Worm (Caenorhabditis elegans) whole organism, L4 larva: ENCODE measurements around the gene ZK892.4.
A peak's percentile ranks its signal among the peaks of the same experiment; 100 is the strongest.

ENCODE experiments used
- F10B5.3 ChIP-seq: sonication (generic microtip); optimal IDR thresholded peaks from 2 replicates; lab custom pipeline; 2016; ENCODE audit warnings: mild to moderate bottlenecking, missing genetic modification characterization, missing compliant biosample characterization
- F37D6.2 ChIP-seq: sonication (generic microtip); optimal IDR thresholded peaks from 2 replicates; lab custom pipeline; 2016; ENCODE audit warnings: mild to moderate bottlenecking, missing genetic modification characterization, missing compliant biosample characterization
- F49E8.2 ChIP-seq: sonication (generic microtip); optimal IDR thresholded peaks from 2 replicates; lab custom pipeline; 2016; ENCODE audit warnings: missing compliant biosample characterization, mild to moderate bottlenecking, missing genetic modification characterization, borderline replicate concordance
- R02D3.7 ChIP-seq: fragments of 150-350 bp; sonication (generic microtip); optimal IDR thresholded peaks from 3 replicates; lab custom pipeline; 2014; ENCODE audit warnings: missing biosample characterization, missing genetic modification characterization
- Y5F2A.4 ChIP-seq: fragments of 200-800 bp; sonication (Bioruptor generic); optimal IDR thresholded peaks from 2 replicates; lab custom pipeline; 2018; ENCODE audit warnings: mild to moderate bottlenecking, missing genetic modification characterization, missing compliant biosample characterization
- ZK337.2 ChIP-seq: fragments of 200-800 bp; sonication (Bioruptor generic); IDR thresholded peaks from 2 replicates; pipeline ENCODE4 v1.3.6; 2022; ENCODE audit warnings: missing genetic modification reagents, missing genetic modification characterization, missing compliant biosample characterization
- aha-1 ChIP-seq: fragments of 150-350 bp; peaks from one replicate; lab custom pipeline; 2014; ENCODE audit warnings: missing biosample characterization, missing genetic modification characterization
- aly-2 ChIP-seq: sonication (generic microtip); optimal IDR thresholded peaks from 2 replicates; lab custom pipeline; 2018; ENCODE audit warnings: missing biosample characterization, missing genetic modification characterization
- ama-1 ChIP-seq: fragments of 150-350 bp; optimal IDR thresholded peaks from 2 replicates; lab custom pipeline; 2014; ENCODE audit warnings: inconsistent platforms, mixed read lengths
- arid-1 ChIP-seq: fragments of 200-800 bp; sonication (Bioruptor generic); conservative IDR thresholded peaks from 2 replicates; pipeline ENCODE4 v1.3.6; 2022; ENCODE audit warnings: missing genetic modification reagents, missing genetic modification characterization, missing compliant biosample characterization
- ceh-20 ChIP-seq: fragments of 200-800 bp; sonication (Bioruptor generic); IDR thresholded peaks from 2 replicates; pipeline ENCODE4 v1.3.6; 2022; ENCODE audit warnings: missing genetic modification reagents, missing genetic modification characterization, missing compliant biosample characterization
- dmd-6 ChIP-seq: fragments of 200-800 bp; sonication (Bioruptor generic); IDR thresholded peaks from 2 replicates; pipeline ENCODE4 v1.3.6; 2022; ENCODE audit warnings: missing genetic modification reagents, missing genetic modification characterization, missing compliant biosample characterization
- dve-1 ChIP-seq: sonication (generic microtip); optimal IDR thresholded peaks from 2 replicates; lab custom pipeline; 2017; ENCODE audit warnings: antibody characterized with exemption, mild to moderate bottlenecking, missing genetic modification characterization, missing compliant biosample characterization; ENCODE audit not compliant: insufficient read depth
- hif-1 ChIP-seq, 2 experiments: sonication (generic microtip); optimal IDR thresholded peaks; 2 replicates each; lab custom pipeline; 2016 to 2017; ENCODE audit warnings: missing compliant biosample characterization in 2 of 2, missing genetic modification characterization in 2 of 2, missing genetic modification reagents in 2 of 2, missing genotype in 2 of 2, mild to moderate bottlenecking in 1 of 2
- lsy-2 ChIP-seq, 2 experiments: fragments of 150-350 bp in 1 of 2; sonication (generic microtip) in 1 of 2; optimal IDR thresholded peaks; 2 replicates each; lab custom pipeline; 2014 to 2017; ENCODE audit warnings: missing biosample characterization in 2 of 2, missing genetic modification characterization in 2 of 2
- mdt-29 ChIP-seq: fragments of 200-800 bp; sonication (Bioruptor generic); IDR thresholded peaks from 2 replicates; pipeline ENCODE4 v1.3.6; 2022; ENCODE audit warnings: missing genetic modification reagents, missing genetic modification characterization, missing compliant biosample characterization
- mes-2 ChIP-seq: sonication (generic microtip); optimal IDR thresholded peaks from 2 replicates; lab custom pipeline; 2016; ENCODE audit warnings: missing genotype, mild to moderate bottlenecking, missing genetic modification characterization, missing compliant biosample characterization; ENCODE audit not compliant: poor library complexity, severe bottlenecking
- nhr-11 ChIP-seq: fragments of 150-350 bp; optimal IDR thresholded peaks from 2 replicates; lab custom pipeline; 2014; ENCODE audit warnings: missing biosample characterization, missing genetic modification characterization
- nhr-237 ChIP-seq: sonication (generic microtip); optimal IDR thresholded peaks from 2 replicates; lab custom pipeline; 2017; ENCODE audit warnings: missing biosample characterization, missing genetic modification characterization
- nhr-42 ChIP-seq: fragments of 200-800 bp; sonication (Bioruptor generic); IDR thresholded peaks from 2 replicates; pipeline ENCODE4 v1.3.6; 2022; ENCODE audit warnings: missing genetic modification characterization, missing compliant biosample characterization
- nhr-48 ChIP-seq: sonication (generic microtip); optimal IDR thresholded peaks from 2 replicates; lab custom pipeline; 2016; ENCODE audit warnings: mild to moderate bottlenecking, missing genetic modification characterization, missing compliant biosample characterization
- nhr-6 ChIP-seq: fragments of 150-350 bp; optimal IDR thresholded peaks from 2 replicates; lab custom pipeline; 2014; ENCODE audit warnings: missing biosample characterization, missing genetic modification characterization
- php-3 ChIP-seq: fragments of 200-800 bp; sonication (Bioruptor generic); IDR thresholded peaks from 2 replicates; pipeline ENCODE4 v1.3.6; 2022; ENCODE audit warnings: missing genetic modification reagents, missing genetic modification characterization, missing compliant biosample characterization
- sdz-12 ChIP-seq: fragments of 200-800 bp; sonication (Bioruptor generic); optimal IDR thresholded peaks from 2 replicates; lab custom pipeline; 2018; ENCODE audit warnings: mild to moderate bottlenecking, missing genetic modification characterization, missing compliant biosample characterization
- spr-1 ChIP-seq: sonication (generic microtip); optimal IDR thresholded peaks from 2 replicates; lab custom pipeline; 2016; ENCODE audit warnings: mild to moderate bottlenecking, missing genetic modification characterization, missing compliant biosample characterization
- tra-1 ChIP-seq: fragments of 200-800 bp; sonication (Bioruptor generic); IDR thresholded peaks from 2 replicates; pipeline ENCODE4 v1.3.6; 2022; ENCODE audit warnings: missing genetic modification reagents, missing genetic modification characterization, missing compliant biosample characterization
- vab-7 ChIP-seq: fragments of 200-800 bp; sonication (Bioruptor generic); IDR thresholded peaks from 2 replicates; pipeline ENCODE4 v1.3.6; 2022; ENCODE audit warnings: missing genetic modification reagents, missing genetic modification characterization, missing compliant biosample characterization
- zfp-2 ChIP-seq: sonication (generic microtip); optimal IDR thresholded peaks from 2 replicates; lab custom pipeline; 2016; ENCODE audit warnings: mild to moderate bottlenecking, missing genetic modification characterization, missing compliant biosample characterization
- ztf-7 ChIP-seq: fragments of 150-350 bp; optimal IDR thresholded peaks from 2 replicates; lab custom pipeline; 2014; ENCODE audit warnings: missing biosample characterization, missing genetic modification characterization

Gene ZK892.4

DNA sequence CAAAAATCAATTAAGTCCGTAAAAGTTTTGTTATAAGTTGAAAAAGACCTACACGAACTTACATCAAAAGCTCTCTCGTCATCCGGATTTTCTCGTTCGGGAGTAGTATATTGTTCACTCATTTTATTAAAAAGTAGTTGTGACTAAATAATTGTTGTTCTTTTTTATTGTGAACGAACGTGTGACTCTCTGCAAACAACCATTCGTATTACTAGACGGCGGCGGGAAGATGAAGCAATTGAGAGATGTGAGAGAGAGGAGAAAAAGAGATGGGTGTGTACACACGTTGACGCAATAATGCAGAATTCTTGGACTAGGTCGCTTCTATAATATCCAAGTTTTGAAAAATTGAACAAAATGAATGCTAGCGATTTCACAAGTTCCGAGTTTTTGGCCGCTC, 38.6 kb downstream of the ZK892.4 start, which contains the start of the genes F52H3.11 and bath-38 (continued):
- no peak for TF ChIP-seq ZK337.2 (GFP tag; lab: Robert Waterston, UW)

DNA sequence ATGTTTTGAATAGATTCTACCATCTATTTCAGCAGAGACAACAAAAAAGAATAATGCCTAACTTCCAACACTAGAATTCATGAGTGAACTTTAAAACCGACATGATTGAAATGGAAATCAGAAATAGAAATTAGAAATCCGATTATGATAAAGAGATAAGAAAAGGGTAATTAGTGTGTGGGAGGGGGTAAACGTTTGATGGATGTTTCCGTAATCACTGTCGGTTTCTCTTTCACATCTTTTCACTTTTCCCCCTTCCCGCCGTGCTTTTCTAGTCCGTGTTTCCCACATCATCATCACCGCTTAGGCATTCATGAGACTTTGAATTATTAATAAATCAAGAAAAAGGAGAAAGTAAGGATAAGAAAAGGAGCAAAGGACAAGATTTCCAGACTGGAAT, 39.3 kb downstream of the ZK892.4 start:
- no peak for TF ChIP-seq F10B5.3
- TF ChIP-seq ZK337.2 (GFP tag; lab: Robert Waterston, UW): no peak
- no peak for TF ChIP-seq php-3 (GFP tag; lab: Robert Waterston, UW)
- no peak for TF ChIP-seq dmd-6 (GFP tag; lab: Robert Waterston, UW)
- no peak for TF ChIP-seq nhr-42 (GFP tag; lab: Robert Waterston, UW)
- no peak for TF ChIP-seq lsy-2 (tag; optimal IDR thresholded peaks at IDR 0.05; lab: Kevin White, UChicago)
- no peak for TF ChIP-seq F49E8.2 (tag; lab: Kevin White, UChicago)
- no peak for TF ChIP-seq tra-1 (GFP tag; lab: Robert Waterston, UW)
- no peak for TF ChIP-seq F37D6.2 (tag; lab: Kevin White, UChicago)
- no peak for TF ChIP-seq ceh-20 (GFP tag; lab: Robert Waterston, UW)
- no peak for TF ChIP-seq dve-1 (tag; lab: Kevin White, UChicago)
- no peak for TF ChIP-seq mes-2 (tag; lab: Kevin White, UChicago)
- no peak for TF ChIP-seq Y5F2A.4

DNA sequence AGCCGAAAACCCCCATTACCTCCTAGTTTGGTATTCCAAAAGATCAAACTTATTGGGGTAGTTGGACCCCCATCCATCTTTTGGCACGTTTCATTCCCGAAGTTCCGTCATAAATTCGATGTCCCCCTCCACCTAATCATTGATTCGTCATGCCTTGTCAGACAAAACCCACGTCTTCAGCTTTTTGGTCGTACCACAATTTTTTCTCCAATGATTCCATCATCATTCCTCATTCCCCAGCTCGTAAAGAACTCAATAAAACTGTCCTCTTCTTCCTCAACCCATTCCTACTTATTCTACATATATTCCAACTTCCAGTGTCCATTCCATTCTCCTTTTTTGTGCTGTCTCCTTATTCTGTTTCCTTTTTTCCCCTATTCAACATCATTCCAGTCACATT, 42.2 kb downstream of the ZK892.4 start, which contains the start of gene flp-4:
Gene flp-4, plus strand, starts transcription at position 301 of the 400 bp plus-strand sequence.
- no peak for TF ChIP-seq ztf-7
- TF ChIP-seq nhr-11: no peak
- no peak for TF ChIP-seq nhr-6 (tag; lab: Kevin White, UChicago)
- no peak for TF ChIP-seq sdz-12
- no peak for TF ChIP-seq aha-1 (tag; lab: Kevin White, UChicago)
- no peak for TF ChIP-seq ama-1 (lab: Kevin White, UChicago)
- TF ChIP-seq nhr-48 (tag; lab: Kevin White, UChicago): no peak
- TF ChIP-seq aly-2 (tag; lab: Kevin White, UChicago): no peak
- TF ChIP-seq nhr-42 (GFP tag; lab: Robert Waterston, UW): no peak
- no peak for TF ChIP-seq R02D3.7
- TF ChIP-seq, all 104 proteins: peak for 0

DNA sequence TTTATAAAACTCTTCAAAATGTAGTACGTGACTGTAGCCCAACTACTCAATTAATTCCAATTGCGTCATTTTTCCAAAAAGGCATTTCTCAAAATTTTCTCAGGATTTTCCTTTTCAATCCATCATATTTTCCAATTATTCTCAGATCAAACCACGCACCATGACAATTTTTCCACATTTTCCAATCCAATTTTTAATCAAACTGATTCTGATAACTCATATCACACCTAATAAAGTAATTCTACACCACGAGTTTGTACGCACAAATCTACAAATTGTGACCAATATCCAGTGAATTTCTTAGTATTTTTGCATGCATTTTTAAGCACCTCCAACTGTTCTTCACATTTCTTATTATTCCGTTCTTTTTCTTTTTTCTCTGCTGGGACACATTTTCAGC, 45.1 kb downstream of the ZK892.4 start:
- TF ChIP-seq spr-1 (tag; lab: Kevin White, UChicago) (no peak), nhr-237 (tag; lab: Kevin White, UChicago) (no peak), nhr-11 (peak; percentile 47), arid-1 (GFP tag; lab: Robert Waterston, UW) (no peak), mes-2 (tag; lab: Kevin White, UChicago) (no peak), hif-1 (tag; optimal IDR thresholded peaks at IDR 0.05; lab: Kevin White, UChicago) (no peak), aha-1 (tag; lab: Kevin White, UChicago) (peak; percentile 77)

DNA sequence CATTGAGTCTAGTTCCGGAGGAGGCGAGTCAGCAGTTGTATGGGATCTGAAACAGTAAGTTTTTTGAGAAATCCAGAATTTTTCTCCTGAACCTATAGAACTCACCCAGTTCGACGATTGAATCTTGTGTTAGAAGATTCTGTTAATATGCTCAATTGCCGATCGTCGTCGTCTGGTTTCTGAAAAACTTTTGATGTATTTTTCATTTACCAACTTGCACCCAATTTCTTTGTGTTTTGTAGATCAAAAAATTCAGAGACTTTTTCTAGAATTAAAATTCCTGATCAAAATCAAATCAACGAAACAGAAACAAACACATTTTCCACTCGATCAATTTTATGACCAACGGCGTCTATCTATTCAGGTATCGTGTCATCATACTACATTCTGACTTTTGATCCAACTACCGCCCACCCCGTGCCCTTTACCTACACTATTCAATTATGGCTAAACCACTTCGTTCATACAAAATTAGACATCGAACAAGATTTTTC, 50.2 kb downstream of the ZK892.4 start, which contains the start of gene C18D1.2:
Gene C18D1.2, plus strand, starts transcription at position 444 of the 494 bp plus-strand sequence.
- TF ChIP-seq zfp-2 (tag; lab: Kevin White, UChicago) (no peak), mdt-29 (GFP tag; lab: Robert Waterston, UW) (no peak), spr-1 (tag; lab: Kevin White, UChicago) (no peak), vab-7 (GFP tag; lab: Robert Waterston, UW) (no peak)
